Fruit fly (Drosophila melanogaster): ENCODE measurements around the gene CG13725.

The CG13725 gene

dm6 chr3L:17352812-17353211, 27.5 kb upstream of the CG13725 start (continued):
- TF ChIP-seq Oaz (GFP tag; IDR thresholded peaks at IDR 0.05) (no peak), tup (GFP tag; optimal IDR thresholded peaks at IDR 0.05) (no peak), CG4328 (GFP tag; optimal IDR thresholded peaks at IDR 0.05) (no peak), bowl (GFP tag; IDR thresholded peaks at IDR 0.05) (no peak), fu2 (GFP tag; optimal IDR thresholded peaks at IDR 0.05) (no peak), scrt (GFP tag; optimal IDR thresholded peaks at IDR 0.05) (no peak), otp (GFP tag; IDR thresholded peaks at IDR 0.05) (no peak), D19A (tag; optimal IDR thresholded peaks at IDR 0.05) (peak; percentile 5), CG11456 (GFP tag; IDR thresholded peaks at IDR 0.05) (no peak), CG2712 (tag; optimal IDR thresholded peaks at IDR 0.05) (peak; percentile 38), dmrt11E (tag; optimal IDR thresholded peaks at IDR 0.05) (no peak), CG6689 (GFP tag; IDR thresholded peaks at IDR 0.05) (no peak), CG31224 (GFP tag; IDR thresholded peaks at IDR 0.05) (no peak), E2f2 (GFP tag; IDR thresholded peaks at IDR 0.05) (peak; percentile 59), Dll (GFP tag; IDR thresholded peaks at IDR 0.05; ENCODE audit: partially characterized antibody) (peak; percentile 36; the same call in 1 of the 4 replicates), sens-2 (GFP tag; IDR thresholded peaks at IDR 0.05) (no peak), CG14050 (GFP tag; IDR thresholded peaks at IDR 0.05) (no peak), lab (GFP tag; optimal IDR thresholded peaks at IDR 0.05) (no peak), HmgD (GFP tag; optimal IDR thresholded peaks at IDR 0.05) (peak; percentile 63), exex (tag; optimal IDR thresholded peaks at IDR 0.05) (peak; percentile 32), CG30403 (GFP tag; optimal IDR thresholded peaks at IDR 0.05) (no peak), CG13424 (tag; optimal IDR thresholded peaks at IDR 0.05) (no peak), Abd-B (GFP tag; optimal IDR thresholded peaks at IDR 0.05) (peak; percentile 57), pho (GFP tag; optimal IDR thresholded peaks at IDR 0.05) (no peak), MBD-R2 (GFP tag; IDR thresholded peaks at IDR 0.05) (peak; percentile 95), trem (tag; optimal IDR thresholded peaks at IDR 0.05) (peak; percentile 95), ATbp (GFP tag; optimal IDR thresholded peaks at IDR 0.05) (no peak), CG10321 (GFP tag; IDR thresholded peaks at IDR 0.05) (no peak), CoRest (tag; optimal IDR thresholded peaks at IDR 0.05) (peak; percentile 37), CG43689 (GFP tag; IDR thresholded peaks at IDR 0.05) (no peak), bcd (GFP tag; optimal IDR thresholded peaks at IDR 0.05) (peak; percentile 16), CG32532 (GFP tag; IDR thresholded peaks at IDR 0.05) (no peak), gt (GFP tag; IDR thresholded peaks at IDR 0.05) (no peak), sob (GFP tag; IDR thresholded peaks at IDR 0.05) (0 out of 2 replicates have a peak, but pooled peaks have one; percentile 15), ERR (GFP tag; optimal IDR thresholded peaks at IDR 0.05) (no peak), CG7987 (GFP tag; optimal IDR thresholded peaks at IDR 0.05) (peak; percentile 5), CG7928 (GFP tag; optimal IDR thresholded peaks at IDR 0.05) (no peak), CG13287 (GFP tag; IDR thresholded peaks at IDR 0.05; ENCODE audit: partially characterized antibody) (peak; percentile 66), sisA (GFP tag; IDR thresholded peaks at IDR 0.05) (no peak), CG31441 (GFP tag; IDR thresholded peaks at IDR 0.05) (no peak), pzg (GFP tag; optimal IDR thresholded peaks at IDR 0.05) (peak; percentile 84), fd96Cb (tag; optimal IDR thresholded peaks at IDR 0.05) (no peak), CG10366 (GFP tag; IDR thresholded peaks at IDR 0.05) (no peak), CG12659 (GFP tag; optimal IDR thresholded peaks at IDR 0.05) (peak; percentile 12), nmo (GFP tag; optimal IDR thresholded peaks at IDR 0.05) (peak; percentile 48), dysf (GFP tag; IDR thresholded peaks at IDR 0.05) (no peak), Elba2 (GFP tag; optimal IDR thresholded peaks at IDR 0.05) (peak; percentile 17), repo (GFP tag; optimal IDR thresholded peaks at IDR 0.05) (no peak), CG3726 (GFP tag; IDR thresholded peaks at IDR 0.05) (no peak), Sin3A (optimal IDR thresholded peaks at IDR 0.05) (peak; percentile 49), Xbp1 (GFP tag; optimal IDR thresholded peaks at IDR 0.05) (peak; percentile 18), bbx (GFP tag; IDR thresholded peaks at IDR 0.05; ENCODE audit: partially characterized antibody) (no peak)
